Worm (Caenorhabditis elegans) whole organism, midembryonic: Measurements from ENCODE around the gene T03E6.8.

Experiments
- flt-1 ChIP-seq: fragments of 200-800 bp; sonication (Bioruptor generic); IDR thresholded peaks from 2 replicates; pipeline ENCODE4 v1.3.6; 2022; ENCODE audit warnings: missing genetic modification characterization, missing compliant biosample characterization
- tab-1 ChIP-seq: fragments of 200-800 bp; sonication (Bioruptor generic); IDR thresholded peaks from 2 replicates; pipeline ENCODE4 v1.3.6; 2022; ENCODE audit warnings: missing genetic modification characterization, missing compliant biosample characterization
- ztf-29 ChIP-seq: fragments of 200-800 bp; sonication (Bioruptor generic); IDR thresholded peaks from 2 replicates; pipeline ENCODE4 v1.3.6; 2022; ENCODE audit warnings: missing genetic modification reagents, missing genetic modification characterization, missing compliant biosample characterization

ce11 chrV:16588428-16588827 is 14.6 kb downstream of the T03E6.8 start, which contains the start of gene srw-73:
- TF ChIP-seq ztf-29 (GFP tag; lab: Robert Waterston, UW) (no peak), flt-1 (GFP tag; lab: Robert Waterston, UW) (no peak), tab-1 (GFP tag; lab: Robert Waterston, UW) (no peak)
